Worm (Caenorhabditis elegans): Measurements from ENCODE around the gene C04F5.2.

DNA sequence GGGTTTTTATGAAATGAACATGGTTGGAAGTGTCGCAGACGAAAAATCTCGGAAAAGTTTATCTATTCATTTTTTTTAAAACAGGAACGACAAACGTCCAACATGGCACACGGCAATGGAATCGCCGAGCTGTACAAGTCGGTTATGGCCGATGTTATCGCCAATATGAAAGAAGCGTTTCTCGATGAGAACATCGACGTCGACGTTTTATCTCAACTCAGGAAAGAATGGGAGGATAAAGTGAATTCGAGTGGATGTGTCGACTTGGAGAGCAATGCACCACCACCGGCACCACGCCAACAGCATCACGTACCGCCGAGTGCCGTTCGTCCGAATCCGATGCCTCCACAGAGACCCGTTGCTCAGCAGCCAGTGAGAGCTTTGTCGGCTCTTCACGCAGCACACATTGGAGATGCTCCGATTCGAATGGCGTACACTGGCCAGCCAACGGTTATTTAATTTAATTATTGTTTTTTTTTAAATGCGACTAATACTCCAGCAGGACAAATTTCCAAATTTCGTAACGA, 46.8 kb downstream of the C04F5.2 start:
- TF ChIP-seq nhr-237 (tag; optimal IDR thresholded peaks at IDR 0.05): no peak
- TF ChIP-seq nhr-85 (tag): no peak
- no peak for TF ChIP-seq ama-1 (optimal IDR thresholded peaks at IDR 0.05)
- no peak for TF ChIP-seq ceh-88 (GFP tag; IDR thresholded peaks at IDR 0.05)
- TF ChIP-seq fkh-10 (GFP tag; optimal IDR thresholded peaks at IDR 0.05): no peak
- no peak for TF ChIP-seq nhr-12 (tag; optimal IDR thresholded peaks at IDR 0.05)
- TF ChIP-seq nhr-71 (tag; optimal IDR thresholded peaks at IDR 0.05): no peak
- TF ChIP-seq nhr-77 (tag; optimal IDR thresholded peaks at IDR 0.05): no peak
